Worm (Caenorhabditis elegans) whole organism, young adult: Measurements from ENCODE around the gene Y22D7AL.10.

ENCODE experiments used
- B0019.2 ChIP-seq: fragments of 200-800 bp; sonication (Bioruptor generic); conservative IDR thresholded peaks from 2 replicates; pipeline ENCODE4 v1.3.6; 2022; ENCODE audit warnings: missing genetic modification reagents, missing genetic modification characterization, missing compliant biosample characterization
- B0261.1 ChIP-seq: sonication (generic microtip); optimal IDR thresholded peaks from 2 replicates; lab custom pipeline; 2016; ENCODE audit warnings: mild to moderate bottlenecking, missing genetic modification characterization, moderate library complexity, missing compliant biosample characterization
- B0336.3 ChIP-seq: fragments of 200-800 bp; sonication (Bioruptor generic); IDR thresholded peaks from 2 replicates; pipeline ENCODE4 v1.3.6; 2022; ENCODE audit warnings: missing genetic modification characterization, missing compliant biosample characterization
- C06A6.2 ChIP-seq: fragments of 200-800 bp; sonication (Bioruptor generic); conservative IDR thresholded peaks from 2 replicates; pipeline ENCODE4 v1.3.6; 2022; ENCODE audit warnings: missing genetic modification characterization, missing compliant biosample characterization
- F10E7.11 ChIP-seq: sonication (generic microtip); optimal IDR thresholded peaks from 2 replicates; lab custom pipeline; 2017; ENCODE audit warnings: mild to moderate bottlenecking, missing genetic modification characterization, moderate library complexity, missing compliant biosample characterization
- F57C9.4 ChIP-seq: sonication (generic microtip); optimal IDR thresholded peaks from 2 replicates; lab custom pipeline; 2017; ENCODE audit warnings: mild to moderate bottlenecking, missing genetic modification characterization, missing compliant biosample characterization
- K11D2.4 ChIP-seq: fragments of 200-800 bp; sonication (Bioruptor generic); IDR thresholded peaks from 2 replicates; pipeline ENCODE4 v1.3.6; 2022; ENCODE audit warnings: missing genetic modification reagents, missing genetic modification characterization, missing compliant biosample characterization
- T07F8.4 ChIP-seq: sonication (generic microtip); optimal IDR thresholded peaks from 2 replicates; lab custom pipeline; 2016; ENCODE audit warnings: mild to moderate bottlenecking, missing genetic modification characterization, moderate library complexity, missing compliant biosample characterization
- Y53F4B.3 ChIP-seq: fragments of 200-800 bp; sonication (Bioruptor generic); IDR thresholded peaks from 2 replicates; pipeline ENCODE4 v1.3.6; 2022; ENCODE audit warnings: missing genetic modification reagents, missing genetic modification characterization, missing compliant biosample characterization
- Y56A3A.18 ChIP-seq: fragments of 200-800 bp; sonication (Bioruptor generic); IDR thresholded peaks from 2 replicates; pipeline ENCODE4 v1.3.6; 2022; ENCODE audit warnings: missing genetic modification reagents, missing genetic modification characterization, missing compliant biosample characterization
- Y67H2A.10 ChIP-seq: fragments of 200-800 bp; sonication (Bioruptor generic); conservative IDR thresholded peaks from 2 replicates; pipeline ENCODE4 v1.3.6; 2022; ENCODE audit warnings: missing genetic modification reagents, missing genetic modification characterization, missing compliant biosample characterization
- Y79H2A.3 ChIP-seq: fragments of 200-800 bp; sonication (Bioruptor generic); conservative IDR thresholded peaks from 2 replicates; pipeline ENCODE4 v1.3.6; 2022; ENCODE audit warnings: missing genetic modification reagents, missing genetic modification characterization, missing compliant biosample characterization
- Y95B8A.8 ChIP-seq: fragments of 200-800 bp; sonication (Bioruptor generic); IDR thresholded peaks from 2 replicates; pipeline ENCODE4 v1.3.6; 2022; ENCODE audit warnings: missing genetic modification reagents, missing genetic modification characterization, missing compliant biosample characterization
- attf-3 ChIP-seq: fragments of 200-800 bp; sonication (Bioruptor generic); conservative IDR thresholded peaks from 2 replicates; pipeline ENCODE4 v1.3.6; 2022; ENCODE audit warnings: missing genetic modification reagents, missing genetic modification characterization, missing compliant biosample characterization
- attf-5 ChIP-seq: fragments of 200-800 bp; sonication (Bioruptor generic); optimal IDR thresholded peaks from 2 replicates; lab custom pipeline; 2018; ENCODE audit warnings: mild to moderate bottlenecking, missing genetic modification characterization, missing compliant biosample characterization
- attf-6 ChIP-seq: fragments of 200-800 bp; sonication (Bioruptor generic); IDR thresholded peaks from 2 replicates; pipeline ENCODE4 v1.3.6; 2022; ENCODE audit warnings: missing genetic modification reagents, missing genetic modification characterization, missing compliant biosample characterization
- bed-1 ChIP-seq: fragments of 200-800 bp; sonication (Bioruptor generic); IDR thresholded peaks from 2 replicates; pipeline ENCODE4 v1.3.6; 2022; ENCODE audit warnings: missing genetic modification reagents, missing genetic modification characterization, missing compliant biosample characterization
- ceh-100 ChIP-seq: fragments of 200-800 bp; sonication (Bioruptor generic); IDR thresholded peaks from 2 replicates; pipeline ENCODE4 v1.3.6; 2022; ENCODE audit warnings: missing genetic modification reagents, missing genetic modification characterization, missing compliant biosample characterization
- ceh-91 ChIP-seq: fragments of 200-800 bp; sonication (Bioruptor generic); IDR thresholded peaks from 2 replicates; pipeline ENCODE4 v1.3.6; 2022; ENCODE audit warnings: missing genetic modification reagents, missing genetic modification characterization, missing compliant biosample characterization
- chd-7 ChIP-seq: sonication (generic microtip); optimal IDR thresholded peaks from 2 replicates; lab custom pipeline; 2016; ENCODE audit warnings: mild to moderate bottlenecking, missing genetic modification characterization, moderate library complexity, missing compliant biosample characterization
- dox-1 ChIP-seq: fragments of 200-800 bp; sonication (Bioruptor generic); IDR thresholded peaks from 2 replicates; pipeline ENCODE4 v1.3.6; 2022; ENCODE audit warnings: missing genetic modification reagents, missing genetic modification characterization, missing compliant biosample characterization
- ekl-4 ChIP-seq: fragments of 200-800 bp; sonication (Bioruptor generic); IDR thresholded peaks from 2 replicates; pipeline ENCODE4 v1.3.6; 2022; ENCODE audit warnings: missing genetic modification reagents, missing genetic modification characterization, missing compliant biosample characterization
- hlh-26 ChIP-seq: fragments of 200-800 bp; sonication (Bioruptor generic); conservative IDR thresholded peaks from 2 replicates; pipeline ENCODE4 v1.3.6; 2022; ENCODE audit warnings: missing genetic modification reagents, missing genetic modification characterization, missing compliant biosample characterization
- hmg-1.2 ChIP-seq: fragments of 200-800 bp; sonication (Bioruptor generic); IDR thresholded peaks from 2 replicates; pipeline ENCODE4 v1.3.6; 2022; ENCODE audit warnings: missing genetic modification reagents, missing genetic modification characterization, missing compliant biosample characterization
- let-526 ChIP-seq: fragments of 200-800 bp; sonication (Bioruptor generic); IDR thresholded peaks from 2 replicates; pipeline ENCODE4 v1.3.6; 2022; ENCODE audit warnings: missing genetic modification reagents, missing genetic modification characterization, missing compliant biosample characterization
- let-607 ChIP-seq, 2 experiments: fragments of 200-800 bp in 1 of 2; sonication (Bioruptor generic) in 1 of 2; sonication (generic microtip) in 1 of 2; optimal IDR thresholded peaks; 2 replicates each; lab custom pipeline; 2016 to 2018; ENCODE audit warnings: mild to moderate bottlenecking in 2 of 2, missing compliant biosample characterization in 2 of 2, missing genetic modification characterization in 2 of 2, moderate library complexity in 2 of 2, missing genotype in 1 of 2
- lin-35 ChIP-seq, 3 experiments: fragments of 150-350 bp in 2 of 3; sonication (generic microtip) in 1 of 3; optimal IDR thresholded peaks; 2 replicates each; lab custom pipeline; 2014 to 2018; ENCODE audit warnings: missing biosample characterization in 3 of 3, missing genetic modification characterization in 3 of 3, missing genetic modification reagents in 3 of 3
- lir-1 ChIP-seq: fragments of 200-800 bp; sonication (Bioruptor generic); conservative IDR thresholded peaks from 2 replicates; pipeline ENCODE4 v1.3.6; 2022; ENCODE audit warnings: missing genetic modification reagents, missing genetic modification characterization, missing compliant biosample characterization
- lsy-27 ChIP-seq: sonication (generic microtip); optimal IDR thresholded peaks from 2 replicates; lab custom pipeline; 2017; ENCODE audit warnings: missing genetic modification characterization, mild to moderate bottlenecking, missing compliant biosample characterization, antibody characterized with exemption, missing genotype, borderline replicate concordance; ENCODE audit not compliant: insufficient read depth
- madf-3 ChIP-seq: fragments of 200-800 bp; sonication (Bioruptor generic); IDR thresholded peaks from 2 replicates; pipeline ENCODE4 v1.3.6; 2022; ENCODE audit warnings: missing genetic modification reagents, missing genetic modification characterization, missing compliant biosample characterization
- mxl-1 ChIP-seq: sonication (generic microtip); optimal IDR thresholded peaks from 2 replicates; lab custom pipeline; 2016; ENCODE audit warnings: missing genetic modification characterization, missing compliant biosample characterization
- nfya-2 ChIP-seq: fragments of 200-800 bp; sonication (Bioruptor generic); IDR thresholded peaks from 2 replicates; pipeline ENCODE4 v1.3.6; 2022; ENCODE audit warnings: missing genetic modification reagents, missing genetic modification characterization, missing compliant biosample characterization
- nhr-179 ChIP-seq: sonication (generic microtip); optimal IDR thresholded peaks from 2 replicates; lab custom pipeline; 2016; ENCODE audit warnings: mild to moderate bottlenecking, missing genetic modification characterization, missing compliant biosample characterization
- nhr-27 ChIP-seq: fragments of 200-800 bp; sonication (Bioruptor generic); optimal IDR thresholded peaks from 2 replicates; lab custom pipeline; 2018; ENCODE audit warnings: mild to moderate bottlenecking, missing genetic modification characterization, moderate library complexity, missing compliant biosample characterization
- nhr-80 ChIP-seq: sonication (generic microtip); optimal IDR thresholded peaks from 2 replicates; lab custom pipeline; 2016; ENCODE audit warnings: missing genetic modification characterization, missing compliant biosample characterization
- pbrm-1 ChIP-seq: fragments of 200-800 bp; sonication (Bioruptor generic); IDR thresholded peaks from 2 replicates; pipeline ENCODE4 v1.3.6; 2022; ENCODE audit warnings: missing genetic modification reagents, missing genetic modification characterization, missing compliant biosample characterization
- pha-4 ChIP-seq: fragments of 150-350 bp; sonication (generic microtip); optimal IDR thresholded peaks from 2 replicates; lab custom pipeline; 2014; ENCODE audit warnings: missing biosample characterization, missing genetic modification reagents, missing genetic modification characterization
- rec-8 ChIP-seq, 2 experiments: sonication (generic microtip); optimal IDR thresholded peaks; 2 replicates each; lab custom pipeline; 2016; ENCODE audit warnings: mild to moderate bottlenecking in 2 of 2, missing genetic modification characterization in 2 of 2, missing genetic modification reagents in 2 of 2, missing genotype in 2 of 2, missing biosample characterization in 1 of 2, missing compliant biosample characterization in 1 of 2, moderate library complexity in 1 of 2
- repo-1 ChIP-seq: sonication (generic microtip); optimal IDR thresholded peaks from 2 replicates; lab custom pipeline; 2017; ENCODE audit warnings: mild to moderate bottlenecking, missing genetic modification characterization, missing compliant biosample characterization
- snpc-3.4 ChIP-seq: sonication (generic microtip); optimal IDR thresholded peaks from 2 replicates; lab custom pipeline; 2017; ENCODE audit warnings: missing genetic modification characterization, mild to moderate bottlenecking, missing compliant biosample characterization, antibody characterized with exemption, moderate library complexity, missing genotype, missing genetic modification reagents
- tbx-9 ChIP-seq: sonication (generic microtip); optimal IDR thresholded peaks from 2 replicates; lab custom pipeline; 2016; ENCODE audit warnings: borderline replicate concordance, missing genetic modification characterization, inconsistent platforms, missing compliant biosample characterization
- tlf-1 ChIP-seq: fragments of 200-800 bp; sonication (Bioruptor generic); optimal IDR thresholded peaks from 2 replicates; lab custom pipeline; 2018; ENCODE audit warnings: mild to moderate bottlenecking, missing genetic modification characterization, missing compliant biosample characterization
- ztf-26 ChIP-seq: sonication (generic microtip); optimal IDR thresholded peaks from 2 replicates; lab custom pipeline; 2017; ENCODE audit warnings: missing genetic modification characterization, missing compliant biosample characterization
- ztf-6 ChIP-seq: fragments of 200-800 bp; sonication (Bioruptor generic); IDR thresholded peaks from 2 replicates; pipeline ENCODE4 v1.3.6; 2022; ENCODE audit warnings: missing genetic modification reagents, missing genetic modification characterization, missing compliant biosample characterization

Gene Y22D7AL.10

DNA sequence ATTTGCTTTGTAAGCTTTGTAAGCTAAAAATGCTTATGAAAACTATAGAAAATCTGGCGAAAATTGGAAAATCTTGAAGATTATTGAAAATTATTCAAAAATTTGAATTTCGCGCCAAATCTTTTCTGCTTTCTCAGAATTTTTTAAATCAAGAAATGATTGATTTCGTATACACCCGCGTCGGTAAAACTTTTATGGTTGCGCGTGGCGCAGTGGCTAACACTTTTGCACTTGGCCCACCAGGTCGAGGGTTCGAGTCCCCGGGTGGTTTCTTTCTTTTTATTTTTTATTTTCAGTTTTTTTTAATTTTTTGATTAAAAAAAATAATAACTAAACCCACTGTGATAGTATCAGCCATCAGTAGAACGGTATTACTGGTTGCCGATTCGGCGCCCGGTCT is 19.8 kb downstream of the Y22D7AL.10 start (continued):
- TF ChIP-seq F10E7.11 (tag; lab: Kevin White, UChicago) (no peak), B0261.1 (tag; lab: Kevin White, UChicago) (peak; percentile 73), ztf-26 (tag; lab: Kevin White, UChicago) (no peak), ceh-91 (GFP tag; lab: Robert Waterston, UW) (no peak), attf-6 (GFP tag; lab: Robert Waterston, UW) (no peak), lin-35 (GFP tag; optimal IDR thresholded peaks at IDR 0.05; lab: Kevin White, UChicago) (no peak), ceh-100 (no peak), T07F8.4 (tag; lab: Kevin White, UChicago) (peak; percentile 1), bed-1 (no peak), Y95B8A.8 (GFP tag; lab: Robert Waterston, UW) (0 out of 2 replicates have a peak, but pooled peaks have one; percentile 26), madf-3 (GFP tag; lab: Robert Waterston, UW) (no peak), Y79H2A.3 (GFP tag; lab: Robert Waterston, UW) (no peak), pbrm-1 (GFP tag; lab: Robert Waterston, UW) (peak; percentile 65; the same call in 1 of the 2 replicates), ekl-4 (no peak), dox-1 (GFP tag; lab: Robert Waterston, UW) (no peak), nhr-80 (no peak), let-526 (GFP tag; lab: Robert Waterston, UW) (no peak), attf-3 (GFP tag; lab: Robert Waterston, UW) (no peak), lir-1 (GFP tag; lab: Robert Waterston, UW) (no peak), hlh-26 (GFP tag; lab: Robert Waterston, UW) (no peak), rec-8 (tag; optimal IDR thresholded peaks at IDR 0.05; lab: Kevin White, UChicago) (peak in 1 of 2 experiments; percentile 31), hmg-1.2 (GFP tag; lab: Robert Waterston, UW) (peak; percentile 44; the same call in 1 of the 2 replicates), attf-5 (peak; percentile 9), repo-1 (tag; lab: Kevin White, UChicago) (peak; percentile 42), K11D2.4 (GFP tag; lab: Robert Waterston, UW) (no peak), F57C9.4 (tag; lab: Kevin White, UChicago) (no peak), nfya-2 (GFP tag; lab: Robert Waterston, UW) (no peak), tlf-1 (no peak), pha-4 (tag; lab: Kevin White, UChicago) (no peak), nhr-27 (tag; lab: Kevin White, UChicago) (no peak), Y67H2A.10 (GFP tag; lab: Robert Waterston, UW) (no peak), mxl-1 (peak; percentile 51), tbx-9 (no peak), let-607 (tag; optimal IDR thresholded peaks at IDR 0.05; lab: Kevin White, UChicago) (no peak), nhr-179 (tag; lab: Kevin White, UChicago) (no peak), lsy-27 (tag; lab: Kevin White, UChicago) (no peak), C06A6.2 (GFP tag; lab: Robert Waterston, UW) (no peak), Y53F4B.3 (no peak), B0336.3 (GFP tag; lab: Robert Waterston, UW) (no peak), snpc-3.4 (tag; lab: Kevin White, UChicago) (peak; percentile 31), chd-7 (tag; lab: Kevin White, UChicago) (no peak), B0019.2 (GFP tag; lab: Robert Waterston, UW) (no peak), Y56A3A.18 (GFP tag; lab: Robert Waterston, UW) (0 out of 2 replicates have a peak, but pooled peaks have one; percentile 21), ztf-6 (GFP tag; lab: Robert Waterston, UW) (no peak)
